Worm (Caenorhabditis elegans): Measurements from ENCODE around the gene sqv-3.

- TF ChIP-seq him-1 (tag; optimal IDR thresholded peaks at IDR 0.05) (no peak), W03F9.2 (tag; optimal IDR thresholded peaks at IDR 0.05) (no peak), dao-5 (tag; optimal IDR thresholded peaks at IDR 0.05) (no peak)
Measured at ce11 chrIII:9798478-9799157, 18.5 kb upstream of the sqv-3 start, which contains the start of gene ZK632.2.
